Worm (Caenorhabditis elegans) whole organism, mixed stage, embryonic: Measurements from ENCODE around the gene fipr-21.

ENCODE experiments used
- elt-3 ChIP-seq: fragments of 150-350 bp; optimal IDR thresholded peaks from 2 replicates; lab custom pipeline; 2014; ENCODE audit warnings: missing biosample characterization, missing genetic modification characterization
- mep-1 ChIP-seq: fragments of 150-350 bp; optimal IDR thresholded peaks from 2 replicates; lab custom pipeline; 2017; ENCODE audit warnings: missing biosample characterization, missing genetic modification reagents, missing genetic modification characterization, inconsistent platforms
- nhr-2 ChIP-seq: fragments of 150-350 bp; optimal IDR thresholded peaks from 2 replicates; lab custom pipeline; 2014; ENCODE audit warnings: missing biosample characterization, missing genetic modification characterization
- nhr-237 ChIP-seq: fragments of 150-350 bp; optimal IDR thresholded peaks from 2 replicates; lab custom pipeline; 2014; ENCODE audit warnings: missing biosample characterization, missing genetic modification characterization
- snpc-4 ChIP-seq: fragments of 150-350 bp; optimal IDR thresholded peaks from 2 replicates; lab custom pipeline; 2014; ENCODE audit warnings: missing biosample characterization, missing genetic modification characterization
- sptf-1 ChIP-seq: sonication (generic microtip); optimal IDR thresholded peaks from 2 replicates; lab custom pipeline; 2017; ENCODE audit warnings: mild to moderate bottlenecking, missing genetic modification characterization, moderate library complexity, missing compliant biosample characterization
- unc-39 ChIP-seq: fragments of 150-350 bp; optimal IDR thresholded peaks from 2 replicates; lab custom pipeline; 2014; ENCODE audit warnings: missing biosample characterization, missing genetic modification characterization
- ztf-11 ChIP-seq: fragments of 150-350 bp; optimal IDR thresholded peaks from 2 replicates; lab custom pipeline; 2014; ENCODE audit warnings: missing biosample characterization, missing genetic modification characterization

DNA sequence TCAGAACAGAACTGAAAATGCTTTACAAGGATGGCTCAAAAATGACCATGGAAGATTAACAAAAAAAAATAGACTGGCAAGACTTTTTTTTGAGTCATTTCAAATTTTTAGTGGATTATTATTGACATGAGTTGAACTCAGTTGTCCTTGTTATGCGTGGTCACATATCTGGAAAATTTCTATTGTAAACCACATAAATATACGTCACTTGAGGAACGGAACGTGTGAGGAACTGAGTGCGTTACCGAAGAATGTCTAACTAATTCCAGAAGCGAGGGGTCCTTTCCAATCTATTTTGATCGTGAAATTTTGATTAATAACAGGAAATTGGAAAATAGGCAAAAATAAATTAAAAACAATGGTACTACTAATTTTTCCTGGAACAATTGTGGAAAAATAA, 42.0 kb upstream of the fipr-21 start:
- TF ChIP-seq ztf-11: no peak
- no peak for TF ChIP-seq unc-39 (tag; lab: Kevin White, UChicago)
- TF ChIP-seq nhr-2 (tag; lab: Kevin White, UChicago): no peak
- TF ChIP-seq snpc-4 (tag; lab: Kevin White, UChicago): no peak
- TF ChIP-seq sptf-1 (tag; lab: Kevin White, UChicago): no peak
- TF ChIP-seq nhr-237: no peak
- TF ChIP-seq mep-1 (tag; lab: Kevin White, UChicago): no peak
- TF ChIP-seq elt-3 (tag; lab: Kevin White, UChicago): no peak
